Fruit fly (Drosophila melanogaster) whole organism, pupa: Measurements from ENCODE around the gene comm.

Experiments
- CG10348 ChIP-seq: fragments of 200-800 bp; sonication (Bioruptor generic); IDR thresholded peaks from 2 replicates; pipeline ENCODE4 v1.3.6; 2022; ENCODE audit warnings: missing biosample characterization, missing genetic modification characterization
- CG12605 ChIP-seq: fragments of 200-800 bp; sonication (Bioruptor generic); IDR thresholded peaks from 2 replicates; pipeline ENCODE4 v1.3.6; 2022; ENCODE audit warnings: missing biosample characterization, missing genetic modification characterization
- CG13204 ChIP-seq: fragments of 200-800 bp; sonication (Bioruptor generic); optimal IDR thresholded peaks from 2 replicates; lab custom pipeline; 2018; ENCODE audit warnings: missing biosample characterization, mild to moderate bottlenecking, missing genetic modification characterization, moderate library complexity
- CG14655 ChIP-seq: fragments of 200-800 bp; sonication (Bioruptor generic); optimal IDR thresholded peaks from 3 replicates; lab custom pipeline; 2017; ENCODE audit warnings: mild to moderate bottlenecking, missing biosample characterization, missing genetic modification reagents, missing genetic modification characterization
- CG15710 ChIP-seq: fragments of 200-800 bp; sonication (Bioruptor generic); optimal IDR thresholded peaks from 2 replicates; lab custom pipeline; 2018; ENCODE audit warnings: missing biosample characterization, mild to moderate bottlenecking, missing genetic modification characterization, moderate library complexity
- CG17806 ChIP-seq: fragments of 200-800 bp; sonication (Bioruptor generic); optimal IDR thresholded peaks from 2 replicates; lab custom pipeline; 2018; ENCODE audit warnings: missing biosample characterization, mild to moderate bottlenecking, missing genetic modification characterization, moderate library complexity
- CG32121 ChIP-seq: fragments of 200-800 bp; sonication (Bioruptor generic); IDR thresholded peaks from 2 replicates; pipeline ENCODE4 v1.3.6; 2022; ENCODE audit warnings: missing biosample characterization, missing genetic modification characterization
- CG34367 ChIP-seq: fragments of 200-800 bp; sonication (Bioruptor generic); optimal IDR thresholded peaks from 2 replicates; lab custom pipeline; 2018; ENCODE audit warnings: missing biosample characterization, mild to moderate bottlenecking, missing genetic modification characterization
- CG4496 ChIP-seq: fragments of 200-800 bp; sonication (Bioruptor generic); IDR thresholded peaks from 3 replicates; pipeline ENCODE4 v1.3.6; 2022; ENCODE audit warnings: missing biosample characterization, missing genetic modification characterization
- CG8159 ChIP-seq: fragments of 200-800 bp; sonication (Bioruptor generic); optimal IDR thresholded peaks from 3 replicates; lab custom pipeline; 2018; ENCODE audit warnings: missing biosample characterization, mild to moderate bottlenecking, missing genetic modification characterization, moderate library complexity
- CG8301 ChIP-seq: fragments of 200-800 bp; sonication (Bioruptor generic); optimal IDR thresholded peaks from 2 replicates; lab custom pipeline; 2018; ENCODE audit warnings: missing biosample characterization, mild to moderate bottlenecking, missing genetic modification characterization
- CG9948 ChIP-seq: fragments of 200-800 bp; sonication (Bioruptor generic); optimal IDR thresholded peaks from 2 replicates; lab custom pipeline; 2018; ENCODE audit warnings: missing biosample characterization, mild to moderate bottlenecking, missing genetic modification characterization, moderate library complexity
- D1 ChIP-seq: fragments of 200-800 bp; sonication (Bioruptor generic); optimal IDR thresholded peaks from 2 replicates; lab custom pipeline; 2018; ENCODE audit warnings: missing biosample characterization, mild to moderate bottlenecking, missing genetic modification characterization, moderate library complexity
- EcR ChIP-seq: fragments of 200-800 bp; sonication (Bioruptor generic); optimal IDR thresholded peaks from 3 replicates; lab custom pipeline; 2019; ENCODE audit warnings: missing biosample characterization, missing genetic modification characterization, mild to moderate bottlenecking, moderate library complexity, missing genetic modification reagents
- Ets98B ChIP-seq: fragments of 200-800 bp; sonication (Bioruptor generic); IDR thresholded peaks from 2 replicates; pipeline ENCODE4 v1.3.6; 2022; ENCODE audit warnings: missing biosample characterization, missing genetic modification characterization
- Pif1A ChIP-seq: fragments of 200-800 bp; sonication (Bioruptor generic); optimal IDR thresholded peaks from 3 replicates; lab custom pipeline; 2016; ENCODE audit warnings: missing biosample characterization, missing genetic modification characterization
- Pif1B ChIP-seq: fragments of 200-800 bp; sonication (Bioruptor generic); optimal IDR thresholded peaks from 3 replicates; lab custom pipeline; 2016; ENCODE audit warnings: missing biosample characterization, missing genetic modification characterization
- Snoo ChIP-seq: fragments of 200-800 bp; sonication (Bioruptor generic); optimal IDR thresholded peaks from 3 replicates; lab custom pipeline; 2017; ENCODE audit warnings: missing biosample characterization, mild to moderate bottlenecking, missing genetic modification characterization, inconsistent platforms
- fd96Ca ChIP-seq: fragments of 200-800 bp; sonication (Bioruptor generic); IDR thresholded peaks from 3 replicates; pipeline ENCODE4 v1.3.6; 2022; ENCODE audit warnings: missing biosample characterization, missing genetic modification characterization
- gl ChIP-seq: fragments of 200-800 bp; sonication (Bioruptor generic); optimal IDR thresholded peaks from 2 replicates; lab custom pipeline; 2018; ENCODE audit warnings: missing biosample characterization, mild to moderate bottlenecking, missing genetic modification characterization
- rn ChIP-seq: fragments of 200-800 bp; sonication (Bioruptor generic); IDR thresholded peaks from 2 replicates; pipeline ENCODE4 v1.3.6; 2022; ENCODE audit warnings: missing biosample characterization, missing genetic modification characterization

The comm gene

DNA sequence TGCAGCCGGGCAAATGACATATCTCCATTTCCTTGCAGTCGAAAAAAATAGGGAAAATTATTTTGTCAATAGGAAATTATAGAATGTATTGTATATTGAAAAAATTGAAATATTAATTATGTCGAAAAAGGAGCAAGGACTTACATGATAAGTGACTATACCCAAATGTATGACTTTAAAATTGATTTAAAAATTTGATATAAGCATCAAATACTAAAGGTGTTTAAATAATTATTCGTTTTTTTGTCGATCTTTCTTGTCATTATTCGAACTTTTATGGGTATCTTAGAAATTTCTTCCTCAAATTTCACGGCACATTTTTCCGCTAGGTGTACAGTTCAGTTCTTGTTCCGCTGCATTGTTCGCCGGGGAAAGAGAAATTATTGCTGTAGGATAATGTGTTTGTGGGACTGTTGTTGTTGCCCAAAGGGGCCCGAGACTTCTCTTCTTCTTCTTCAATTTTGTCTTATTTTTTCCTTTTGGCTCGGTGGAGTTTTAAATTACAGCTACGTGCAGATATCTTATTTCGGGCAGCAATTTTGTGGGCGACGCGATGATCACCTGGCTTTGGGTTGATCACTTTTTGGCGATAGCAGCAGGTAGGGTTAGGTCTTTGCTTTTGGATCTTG, 27.8 kb downstream of the comm start:
- no peak for TF ChIP-seq CG12605 (GFP tag; lab: Robert Waterston, UW)
- TF ChIP-seq Pif1A (GFP tag; lab: Kevin White, UChicago): peak; percentile 47
- TF ChIP-seq CG8301: peak; percentile 39
- TF ChIP-seq D1 (tag; lab: Kevin White, UChicago): peak; percentile 85
- TF ChIP-seq CG4496 (GFP tag; lab: Robert Waterston, UW): no peak
- peak; percentile 73 for TF ChIP-seq CG14655 (GFP tag; lab: Kevin White, UChicago)
- peak; percentile 82 for TF ChIP-seq CG8159 (tag; lab: Kevin White, UChicago)
- TF ChIP-seq Snoo (tag; lab: Kevin White, UChicago): peak; percentile 82
- TF ChIP-seq CG34367 (tag; lab: Kevin White, UChicago): peak; percentile 80
- peak; percentile 85 for TF ChIP-seq CG9948 (tag; lab: Kevin White, UChicago)
- no peak for TF ChIP-seq fd96Ca (GFP tag; lab: Robert Waterston, UW)
- no peak for TF ChIP-seq Ets98B (GFP tag; lab: Robert Waterston, UW)
- peak; percentile 15 for TF ChIP-seq Pif1B (GFP tag; lab: Kevin White, UChicago)
- TF ChIP-seq CG15710 (tag; lab: Kevin White, UChicago): peak; percentile 80
- TF ChIP-seq CG32121: no peak
- TF ChIP-seq CG17806: peak; percentile 83

DNA sequence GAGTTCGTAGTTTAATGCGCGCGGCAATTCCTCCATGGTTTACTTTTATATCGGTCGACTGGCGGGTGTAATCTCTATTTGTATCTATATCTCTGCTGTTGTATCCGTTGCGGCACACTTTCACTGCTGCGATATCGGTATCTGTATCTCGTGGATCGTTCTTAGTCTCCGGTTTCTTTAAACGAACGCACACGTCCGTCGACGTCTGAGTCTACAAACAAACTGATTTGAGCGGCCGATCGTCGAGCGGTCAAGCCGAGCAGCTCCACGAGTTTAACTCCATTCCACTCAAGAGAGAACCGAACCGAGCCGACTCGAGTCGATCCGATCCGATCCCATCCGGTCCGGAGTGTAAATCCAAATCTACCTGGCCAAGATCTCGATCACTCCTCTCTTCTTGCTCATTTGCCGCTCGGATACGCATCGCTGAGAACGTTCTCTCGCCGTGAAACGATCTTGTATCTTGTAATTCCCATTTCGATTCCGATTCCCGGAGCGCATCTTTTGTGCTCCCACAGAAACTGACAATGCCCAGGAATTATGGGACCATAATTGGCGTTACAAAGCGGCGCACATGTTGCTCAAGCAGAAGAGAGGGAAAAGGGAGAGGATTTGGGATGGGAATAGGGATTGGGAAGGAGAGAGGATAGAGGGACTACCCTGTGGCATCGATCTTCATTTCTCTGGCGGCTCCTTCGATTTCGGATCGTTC, 28.4 kb downstream of the comm start, which contains the start of gene comm2:
comm2 (minus strand) TSS at position 225 of the 712 bp plus-strand sequence.
- TF ChIP-seq Pif1B (GFP tag; lab: Kevin White, UChicago): peak; percentile 16
- peak; percentile 10 for TF ChIP-seq EcR (GFP tag; lab: Kevin White, UChicago)
- TF ChIP-seq CG4496 (GFP tag; lab: Robert Waterston, UW): peak; percentile 48; the same call in 2 of the 3 replicates
- TF ChIP-seq CG14655 (GFP tag; lab: Kevin White, UChicago): no peak
- TF ChIP-seq CG13204 (GFP tag; lab: Kevin White, UChicago): peak; percentile 17
- no peak for TF ChIP-seq CG9948 (tag; lab: Kevin White, UChicago)
- peak; percentile 26; the same call in 1 of the 2 replicates for TF ChIP-seq Ets98B (GFP tag; lab: Robert Waterston, UW)
- no peak for TF ChIP-seq Pif1A (GFP tag; lab: Kevin White, UChicago)
- no peak for TF ChIP-seq gl

DNA sequence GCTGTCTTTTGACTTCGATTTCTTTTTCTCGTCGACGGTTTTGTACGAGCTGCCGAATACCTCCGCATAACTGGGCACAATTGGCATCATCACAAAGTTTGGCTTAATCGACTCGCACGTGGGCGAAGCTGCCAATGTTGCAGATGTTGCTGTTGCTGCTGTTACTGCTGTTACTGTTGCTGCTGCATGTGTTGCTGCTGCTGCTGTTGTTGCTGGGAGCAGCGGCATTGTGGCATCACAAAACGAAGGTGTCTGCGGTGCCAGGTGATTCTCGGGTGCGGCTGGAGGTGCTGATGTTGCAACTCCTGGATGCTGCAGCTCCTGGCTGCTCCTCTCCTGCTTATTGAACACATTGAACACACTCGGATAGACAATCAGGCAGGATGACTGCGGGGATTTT, 30.3 kb downstream of the comm start:
- TF ChIP-seq D1 (tag; lab: Kevin White, UChicago): no peak

DNA sequence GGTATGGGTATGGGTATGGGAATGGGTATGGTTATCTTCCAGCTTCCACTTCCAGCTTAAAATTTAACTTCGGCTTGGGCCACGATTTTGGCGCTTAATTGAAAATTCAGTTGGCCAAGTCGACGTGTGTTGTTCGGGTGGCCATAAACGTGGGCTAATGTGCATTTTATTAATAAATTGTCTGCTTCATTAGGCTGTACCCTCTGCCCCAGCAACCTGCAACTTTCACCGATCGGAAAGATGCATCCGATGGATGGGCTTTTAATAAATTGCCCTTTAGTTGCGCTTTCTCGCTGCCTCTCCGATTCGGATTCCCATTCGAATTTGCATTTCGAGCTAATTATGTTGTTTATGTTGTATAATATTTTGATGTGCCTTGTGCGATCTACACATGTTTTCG, 33.0 kb downstream of the comm start:
- TF ChIP-seq CG4496 (GFP tag; lab: Robert Waterston, UW) (0 out of 3 replicates have a peak, but pooled peaks have one; percentile 48), CG10348 (no peak)

DNA sequence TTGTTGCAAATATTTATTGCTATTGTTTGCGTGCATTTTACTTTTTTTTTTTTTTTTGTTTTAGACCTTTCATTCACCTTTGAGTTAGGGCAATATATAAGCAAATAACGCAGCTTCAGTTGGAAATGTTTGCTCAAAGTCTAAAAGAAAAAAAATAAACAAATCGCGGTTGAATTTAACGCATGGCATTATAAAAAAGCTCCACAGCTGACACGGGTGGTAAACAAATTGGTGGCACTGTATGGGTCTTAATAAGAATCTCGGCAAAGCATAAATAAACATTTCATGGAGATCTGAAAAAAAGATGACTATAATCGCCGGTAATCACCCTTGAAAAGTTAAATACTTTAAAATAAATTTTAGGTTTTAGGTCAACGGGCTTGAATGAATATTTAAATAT, 33.8 kb downstream of the comm start:
- TF ChIP-seq Snoo (tag; lab: Kevin White, UChicago): no peak
- no peak for TF ChIP-seq CG17806
- TF ChIP-seq Ets98B (GFP tag; lab: Robert Waterston, UW): no peak
- no peak for TF ChIP-seq CG12605 (GFP tag; lab: Robert Waterston, UW)
- no peak for TF ChIP-seq CG4496 (GFP tag; lab: Robert Waterston, UW)
- TF ChIP-seq CG8301: no peak
- TF ChIP-seq, all 21 proteins: peak for 0

DNA sequence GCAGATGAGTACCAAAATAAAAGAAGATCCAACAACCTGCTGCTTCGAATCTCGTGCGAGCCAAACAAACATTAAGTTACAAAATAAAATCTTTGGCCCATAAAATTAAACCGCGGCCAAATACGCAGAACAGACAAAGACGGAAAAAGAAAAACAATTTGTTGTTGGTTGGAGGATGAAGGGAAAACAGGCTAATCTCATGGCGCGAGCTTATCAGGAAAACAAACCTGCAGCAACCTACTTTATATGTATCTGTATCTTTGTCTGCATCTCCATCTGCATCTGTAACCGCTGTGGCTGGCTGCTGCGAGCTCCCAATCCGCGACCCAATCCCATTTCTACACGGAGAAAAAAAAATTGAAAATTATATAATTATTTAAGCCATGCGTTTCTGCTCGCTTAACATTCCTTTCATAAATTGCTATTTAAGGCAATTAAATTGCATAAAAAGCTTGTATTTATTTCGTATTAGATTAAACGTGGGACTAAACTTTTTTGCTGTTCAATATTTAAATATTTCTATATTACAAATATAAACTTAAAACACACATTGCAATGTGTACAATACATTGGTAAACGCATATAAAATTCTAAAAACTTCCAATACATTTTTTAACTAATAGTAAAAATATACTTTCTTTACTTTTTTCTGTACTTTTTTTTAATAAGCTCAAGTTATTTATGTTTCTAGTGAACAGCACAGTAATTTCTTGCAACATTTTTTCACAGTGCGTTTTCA, 35.3 kb downstream of the comm start:
- TF ChIP-seq CG9948 (tag; lab: Kevin White, UChicago) (peak; percentile 48), Pif1B (GFP tag; lab: Kevin White, UChicago) (peak; percentile 25), EcR (GFP tag; lab: Kevin White, UChicago) (no peak), CG17806 (peak; percentile 32), CG10348 (no peak), CG32121 (no peak), fd96Ca (GFP tag; lab: Robert Waterston, UW) (no peak), gl (no peak), CG13204 (GFP tag; lab: Kevin White, UChicago) (no peak), Snoo (tag; lab: Kevin White, UChicago) (peak; percentile 4), CG34367 (tag; lab: Kevin White, UChicago) (peak; percentile 9), Pif1A (GFP tag; lab: Kevin White, UChicago) (no peak), CG12605 (GFP tag; lab: Robert Waterston, UW) (no peak), CG15710 (tag; lab: Kevin White, UChicago) (peak; percentile 20), CG14655 (GFP tag; lab: Kevin White, UChicago) (peak; percentile 57), D1 (tag; lab: Kevin White, UChicago) (no peak), CG8301 (no peak), CG4496 (GFP tag; lab: Robert Waterston, UW) (no peak), rn (no peak), Ets98B (GFP tag; lab: Robert Waterston, UW) (no peak), CG8159 (tag; lab: Kevin White, UChicago) (peak; percentile 59)
